Worm (Caenorhabditis elegans): ENCODE measurements around the gene npr-10.

The npr-10 gene

ce11 chrX:13034333-13034732 lies 1.8 kb upstream of the npr-10 start:
- TF ChIP-seq ceh-19 (GFP tag; optimal IDR thresholded peaks at IDR 0.05) (no peak), T23F11.4 (GFP tag; optimal IDR thresholded peaks at IDR 0.05) (no peak), ceh-45 (GFP tag; IDR thresholded peaks at IDR 0.05) (no peak)

- TF ChIP-seq ceh-22 (tag; optimal IDR thresholded peaks at IDR 0.05): no peak
- TF ChIP-seq nfya-1 (tag; optimal IDR thresholded peaks at IDR 0.05): no peak
- TF ChIP-seq npax-4 (tag; optimal IDR thresholded peaks at IDR 0.05): no peak
- no peak for TF ChIP-seq madf-2 (tag; optimal IDR thresholded peaks at IDR 0.05)
- no peak for TF ChIP-seq hlh-6 (tag; optimal IDR thresholded peaks at IDR 0.05)
- TF ChIP-seq hlh-13 (GFP tag; optimal IDR thresholded peaks at IDR 0.05): no peak
- no peak for TF ChIP-seq gmeb-2 (tag; optimal IDR thresholded peaks at IDR 0.05)
- TF ChIP-seq zip-5 (tag; optimal IDR thresholded peaks at IDR 0.05): no peak
- TF ChIP-seq ceh-18 (tag; optimal IDR thresholded peaks at IDR 0.05): no peak
- no peak for TF ChIP-seq elt-2 (tag; optimal IDR thresholded peaks at IDR 0.05)
- TF ChIP-seq sdc-2 (tag; optimal IDR thresholded peaks at IDR 0.05): no peak
- no peak for TF ChIP-seq C38D4.7 (GFP tag; optimal IDR thresholded peaks at IDR 0.05)
- TF ChIP-seq unc-86 (tag; optimal IDR thresholded peaks at IDR 0.05): no peak
- TF ChIP-seq odd-2 (tag; optimal IDR thresholded peaks at IDR 0.05): no peak
- no peak for TF ChIP-seq K09A11.1 (tag; optimal IDR thresholded peaks at IDR 0.05; ENCODE audit: insufficient read depth)
- no peak for TF ChIP-seq ceh-14 (tag; optimal IDR thresholded peaks at IDR 0.05)
- TF ChIP-seq tbx-2 (tag; optimal IDR thresholded peaks at IDR 0.05): no peak
Observed at ce11 chrX:13033850-13034249, 1.3 kb upstream of the npr-10 start.

ce11 chrX:13021446-13021845 lies 11.1 kb downstream of the npr-10 start:
- TF ChIP-seq ahr-1 (tag; optimal IDR thresholded peaks at IDR 0.05): no peak
- TF ChIP-seq sox-2 (GFP tag; IDR thresholded peaks at IDR 0.05): no peak
- peak; percentile 66 for TF ChIP-seq unc-42 (tag; optimal IDR thresholded peaks at IDR 0.05)
- TF ChIP-seq madf-2 (tag; optimal IDR thresholded peaks at IDR 0.05): no peak

ce11 chrX:13016290-13016689 lies 16.2 kb downstream of the npr-10 start:
- no peak for TF ChIP-seq dmd-4 (tag; optimal IDR thresholded peaks at IDR 0.05; ENCODE audit: borderline replicate concordance)
- TF ChIP-seq fkh-6 (tag; optimal IDR thresholded peaks at IDR 0.05): no peak
- no peak for TF ChIP-seq sox-4 (tag; optimal IDR thresholded peaks at IDR 0.05)
- no peak for TF ChIP-seq dve-1 (tag; optimal IDR thresholded peaks at IDR 0.05)
- TF ChIP-seq zip-5 (tag; optimal IDR thresholded peaks at IDR 0.05): no peak
- TF ChIP-seq syd-9 (tag; optimal IDR thresholded peaks at IDR 0.05): no peak
- no peak for TF ChIP-seq tbx-2 (tag; optimal IDR thresholded peaks at IDR 0.05)
- no peak for TF ChIP-seq sox-2 (GFP tag; IDR thresholded peaks at IDR 0.05)
- no peak for TF ChIP-seq pqm-1 (tag; optimal IDR thresholded peaks at IDR 0.05)
- no peak for TF ChIP-seq nfya-1 (tag; optimal IDR thresholded peaks at IDR 0.05)
- TF ChIP-seq hlh-8 (tag; optimal IDR thresholded peaks at IDR 0.05): no peak
- TF ChIP-seq hlh-15 (tag; optimal IDR thresholded peaks at IDR 0.05): no peak
- TF ChIP-seq ceh-19 (GFP tag; optimal IDR thresholded peaks at IDR 0.05): no peak
- no peak for TF ChIP-seq ceh-48 (tag; optimal IDR thresholded peaks at IDR 0.05)
- no peak for TF ChIP-seq ceh-6 (GFP tag; optimal IDR thresholded peaks at IDR 0.05)
- TF ChIP-seq pha-4 (tag; optimal IDR thresholded peaks at IDR 0.05): no peak
- TF ChIP-seq che-1 (tag; optimal IDR thresholded peaks at IDR 0.05): no peak

ce11 chrX:13014341-13014740 lies 18.2 kb downstream of the npr-10 start:
- TF ChIP-seq madf-2 (tag; optimal IDR thresholded peaks at IDR 0.05): no peak
- TF ChIP-seq T23F11.4 (GFP tag; optimal IDR thresholded peaks at IDR 0.05): no peak
- no peak for TF ChIP-seq lim-6 (tag; optimal IDR thresholded peaks at IDR 0.05)
- TF ChIP-seq hlh-30 (tag; optimal IDR thresholded peaks at IDR 0.05; ENCODE audit: insufficient read depth): no peak
- no peak for TF ChIP-seq unc-55 (GFP tag; optimal IDR thresholded peaks at IDR 0.05)
- TF ChIP-seq sox-2 (GFP tag; IDR thresholded peaks at IDR 0.05): no peak
- no peak for TF ChIP-seq K09A11.1 (tag; optimal IDR thresholded peaks at IDR 0.05; ENCODE audit: insufficient read depth)
- TF ChIP-seq pag-3 (tag; optimal IDR thresholded peaks at IDR 0.05; ENCODE audit: borderline replicate concordance): no peak
- no peak for TF ChIP-seq ceh-24 (tag; optimal IDR thresholded peaks at IDR 0.05)
- no peak for TF ChIP-seq F13H6.1 (tag; optimal IDR thresholded peaks at IDR 0.05)
- TF ChIP-seq sdc-2 (tag; optimal IDR thresholded peaks at IDR 0.05): no peak
- no peak for TF ChIP-seq ref-2 (tag; optimal IDR thresholded peaks at IDR 0.05)
- no peak for TF ChIP-seq Y22D7AL.16 (tag; optimal IDR thresholded peaks at IDR 0.05)
- no peak for TF ChIP-seq elt-2 (tag; optimal IDR thresholded peaks at IDR 0.05)
- TF ChIP-seq nhr-11 (tag; optimal IDR thresholded peaks at IDR 0.05): no peak
- TF ChIP-seq fkh-6 (tag; optimal IDR thresholded peaks at IDR 0.05): no peak
- TF ChIP-seq dmd-4 (tag; optimal IDR thresholded peaks at IDR 0.05; ENCODE audit: borderline replicate concordance): no peak
- TF ChIP-seq ttx-3 (tag; optimal IDR thresholded peaks at IDR 0.05): no peak

Data from whole organism, late embryonic.